Fruit fly (Drosophila melanogaster) whole organism, larva: ENCODE measurements around the gene CG4570.

Source experiments
- noc ChIP-seq: fragments of 200-800 bp; sonication (Bioruptor generic); optimal IDR thresholded peaks from 3 replicates; lab custom pipeline; 2019; ENCODE audit warnings: missing biosample characterization, mild to moderate bottlenecking, missing genetic modification characterization, moderate library complexity

Gene CG4570

dm6 chr3R:10885422-10886081, 28.9 kb downstream of the CG4570 start, which contains the start of gene Leash:
Leash (plus strand) TSS chr3R:10885540.
- no peak for TF ChIP-seq noc (tag; lab: Kevin White, UChicago)

dm6 chr3R:10886462-10887315, 30.1 kb downstream of the CG4570 start:
- peak; percentile 96 for TF ChIP-seq noc (tag; lab: Kevin White, UChicago)

- peak; percentile 48 for TF ChIP-seq noc (tag; lab: Kevin White, UChicago)
These were observed 31.7 kb downstream of the CG4570 start for dm6 chr3R:10888300-10888632.

dm6 chr3R:10888633-10889519, 32.3 kb downstream of the CG4570 start:
- TF ChIP-seq noc (tag; lab: Kevin White, UChicago) = peak; percentile 76

- TF ChIP-seq noc (tag; lab: Kevin White, UChicago) = no peak
These were observed 32.9 kb downstream of the CG4570 start, which contains the start of gene Ak3 for dm6 chr3R:10889520-10889887. Ak3 (minus strand) TSS chr3R:10889588.

- no peak for TF ChIP-seq noc (tag; lab: Kevin White, UChicago)
These were observed 36.7 kb downstream of the CG4570 start, which contains the start of gene CG6621 for dm6 chr3R:10893327-10893726. CG6621 (minus strand) TSS chr3R:10893531.
